Worm (Caenorhabditis elegans) whole organism, young adult: ENCODE data around the gene F47B10.3.

Source experiments
- C06A6.2 ChIP-seq: fragments of 200-800 bp; sonication (Bioruptor generic); conservative IDR thresholded peaks from 2 replicates; pipeline ENCODE4 v1.3.6; 2022; ENCODE audit warnings: missing genetic modification characterization, missing compliant biosample characterization
- K12H6.12 ChIP-seq: fragments of 200-800 bp; sonication (Bioruptor generic); optimal IDR thresholded peaks from 2 replicates; lab custom pipeline; 2018; ENCODE audit warnings: mild to moderate bottlenecking, missing genetic modification characterization, missing compliant biosample characterization
- attf-5 ChIP-seq: fragments of 200-800 bp; sonication (Bioruptor generic); optimal IDR thresholded peaks from 2 replicates; lab custom pipeline; 2018; ENCODE audit warnings: mild to moderate bottlenecking, missing genetic modification characterization, missing compliant biosample characterization
- dpl-1 ChIP-seq: fragments of 150-350 bp; optimal IDR thresholded peaks from 2 replicates; lab custom pipeline; 2014; ENCODE audit warnings: missing biosample characterization, missing genetic modification reagents, missing genetic modification characterization
- pha-4 ChIP-seq: fragments of 150-350 bp; sonication (generic microtip); optimal IDR thresholded peaks from 2 replicates; lab custom pipeline; 2014; ENCODE audit warnings: missing biosample characterization, missing genetic modification reagents, missing genetic modification characterization
- snpc-4 ChIP-seq, 5 experiments: fragments of 150-350 bp in 1 of 5; sonication (generic microtip) in 4 of 5; optimal IDR thresholded peaks; 2 replicates each; lab custom pipeline; 2014 to 2018; ENCODE audit warnings: missing genetic modification characterization in 5 of 5, missing biosample characterization in 3 of 5, antibody characterized with exemption in 2 of 5, mild to moderate bottlenecking in 2 of 5, missing compliant biosample characterization in 2 of 5, missing genotype in 2 of 5, moderate library complexity in 2 of 5, missing genetic modification reagents in 1 of 5
- unc-62 ChIP-seq: fragments of 150-350 bp; optimal IDR thresholded peaks from 2 replicates; lab custom pipeline; 2014; ENCODE audit warnings: missing biosample characterization, missing genetic modification reagents, missing genetic modification characterization
- zfh-2 ChIP-seq: fragments of 200-800 bp; sonication (Bioruptor generic); conservative IDR thresholded peaks from 2 replicates; pipeline ENCODE4 v1.3.6; 2022; ENCODE audit warnings: missing genetic modification reagents, missing genetic modification characterization, missing compliant biosample characterization
- ztf-22 ChIP-seq: fragments of 200-800 bp; sonication (Bioruptor generic); optimal IDR thresholded peaks from 2 replicates; lab custom pipeline; 2018; ENCODE audit warnings: mild to moderate bottlenecking, missing genetic modification characterization, moderate library complexity, missing compliant biosample characterization

DNA sequence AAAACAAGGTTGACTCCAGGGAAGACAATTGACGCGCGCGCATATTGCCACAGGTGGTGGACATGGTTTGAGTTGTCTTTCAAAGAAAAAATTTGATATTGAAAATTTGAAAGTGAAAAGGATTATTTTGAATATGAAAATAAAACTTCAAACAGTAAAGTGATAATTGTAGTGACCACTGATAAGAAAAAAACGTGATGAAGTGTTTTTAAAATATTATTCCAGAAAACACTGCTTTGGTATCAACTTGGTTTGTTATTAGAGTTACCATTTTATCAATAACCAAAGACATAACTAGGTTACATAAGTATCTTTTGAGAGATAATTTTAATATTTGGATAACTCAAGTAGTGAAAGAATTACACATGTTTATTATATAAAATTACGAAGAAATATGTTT lies 24.2 kb downstream of the F47B10.3 start:
- TF ChIP-seq K12H6.12 (tag; lab: Kevin White, UChicago) (no peak), snpc-4 (GFP tag; optimal IDR thresholded peaks at IDR 0.05; lab: Kevin White, UChicago) (no peak), snpc-4 (tag; optimal IDR thresholded peaks at IDR 0.05; lab: Kevin White, UChicago) (no peak), ztf-22 (no peak), unc-62 (GFP tag; lab: Kevin White, UChicago) (no peak), dpl-1 (no peak), C06A6.2 (GFP tag; lab: Robert Waterston, UW) (no peak), pha-4 (no peak), attf-5 (GFP tag; lab: Kevin White, UChicago) (no peak), zfh-2 (GFP tag; lab: Robert Waterston, UW) (no peak)
